Fruit fly (Drosophila melanogaster) Kc167 (cell line): ENCODE measurements around the gene CG34451.

ENCODE experiments used
- Myc ChIP-seq: fragments of >200 bp; optimal IDR thresholded peaks from 2 replicates; lab custom pipeline; 2017; ENCODE audit warnings: missing external identifiers
- h ChIP-seq: fragments of >200 bp; optimal IDR thresholded peaks from 3 replicates; lab custom pipeline; 2018; ENCODE audit warnings: missing external identifiers
- ttk ChIP-seq: sonication (Bioruptor generic); optimal IDR thresholded peaks from 2 replicates; lab custom pipeline; 2017; ENCODE audit warnings: missing external identifiers

- TF ChIP-seq h (lab: Kevin White, UChicago) (no peak), Myc (lab: Kevin White, UChicago) (no peak), ttk (no peak)
Observed at dm6 chr3L:15691968-15692367, at the start of gene CG34451.
